Worm (Caenorhabditis elegans) whole organism, L1 larva: ENCODE measurements around the gene twk-12.

Source experiments
- C04F5.9 ChIP-seq: sonication (generic microtip); optimal IDR thresholded peaks from 2 replicates; lab custom pipeline; 2016; ENCODE audit warnings: missing genetic modification characterization, missing compliant biosample characterization
- C16A3.4 ChIP-seq: fragments of 150-350 bp; optimal IDR thresholded peaks from 2 replicates; lab custom pipeline; 2014; ENCODE audit warnings: missing biosample characterization, missing genetic modification characterization
- Y116A8C.19 ChIP-seq: sonication (generic microtip); optimal IDR thresholded peaks from 2 replicates; lab custom pipeline; 2016; ENCODE audit warnings: missing compliant biosample characterization, missing genetic modification characterization, borderline replicate concordance
- aha-1 ChIP-seq: fragments of 150-350 bp; optimal IDR thresholded peaks from 2 replicates; lab custom pipeline; 2014; ENCODE audit warnings: missing biosample characterization, missing genetic modification characterization
- alr-1 ChIP-seq: fragments of 200-800 bp; sonication (Bioruptor generic); optimal IDR thresholded peaks from 2 replicates; lab custom pipeline; 2018; ENCODE audit warnings: borderline replicate concordance, mild to moderate bottlenecking, missing genetic modification characterization, missing compliant biosample characterization
- aly-2 ChIP-seq: fragments of 150-350 bp; optimal IDR thresholded peaks from 2 replicates; lab custom pipeline; 2014; ENCODE audit warnings: missing biosample characterization, missing genetic modification characterization
- ama-1 ChIP-seq: fragments of 150-350 bp; optimal IDR thresholded peaks from 2 replicates; lab custom pipeline; 2014
- ceh-8 ChIP-seq: fragments of 200-800 bp; sonication (Bioruptor generic); optimal IDR thresholded peaks from 2 replicates; lab custom pipeline; 2018; ENCODE audit warnings: mild to moderate bottlenecking, missing genetic modification characterization, moderate library complexity, missing compliant biosample characterization
- ceh-82 ChIP-seq, 3 experiments: fragments of 150-350 bp in 1 of 3; sonication (generic microtip) in 2 of 3; optimal IDR thresholded peaks; 2 replicates each; lab custom pipeline; 2014 to 2017; ENCODE audit warnings: missing biosample characterization in 3 of 3, missing genetic modification characterization in 3 of 3
- ceh-90 ChIP-seq: sonication (generic microtip); optimal IDR thresholded peaks from 2 replicates; lab custom pipeline; 2016; ENCODE audit warnings: missing genetic modification characterization, missing compliant biosample characterization
- dsc-1 ChIP-seq: sonication (generic microtip); optimal IDR thresholded peaks from 2 replicates; lab custom pipeline; 2016; ENCODE audit warnings: mild to moderate bottlenecking, missing genetic modification characterization, missing compliant biosample characterization
- efl-1 ChIP-seq, 4 experiments: fragments of 150-350 bp; optimal IDR thresholded peaks in 3 of 4; peaks in 1 of 4; 1 replicate in 1 of 4; 2 replicates in 3 of 4; lab custom pipeline; 2014; ENCODE audit warnings: missing biosample characterization in 2 of 4, missing genetic modification characterization in 2 of 4, missing genetic modification reagents in 2 of 4
- egl-13 ChIP-seq: sonication (generic microtip); optimal IDR thresholded peaks from 2 replicates; lab custom pipeline; 2016; ENCODE audit warnings: missing genotype, missing genetic modification reagents, missing genetic modification characterization, missing compliant biosample characterization
- egl-27 ChIP-seq, 2 experiments: fragments of 150-350 bp in 1 of 2; sonication (generic microtip); optimal IDR thresholded peaks; 3 replicates each; lab custom pipeline; 2017 to 2018; ENCODE audit warnings: missing biosample characterization in 2 of 2, missing genetic modification characterization in 2 of 2, missing genetic modification reagents in 2 of 2
- fkh-8 ChIP-seq: sonication (generic microtip); optimal IDR thresholded peaks from 2 replicates; lab custom pipeline; 2016; ENCODE audit warnings: mild to moderate bottlenecking, missing genetic modification characterization, missing compliant biosample characterization
- grh-1 ChIP-seq: fragments of 200-800 bp; sonication (Bioruptor generic); IDR thresholded peaks from 2 replicates; pipeline ENCODE4 v1.3.6; 2022; ENCODE audit warnings: missing genetic modification reagents, missing genetic modification characterization, missing compliant biosample characterization
- lin-14 ChIP-seq: fragments of 200-800 bp; sonication (Bioruptor generic); optimal IDR thresholded peaks from 2 replicates; lab custom pipeline; 2018; ENCODE audit warnings: mild to moderate bottlenecking, missing genetic modification characterization, moderate library complexity, missing compliant biosample characterization
- lin-15B ChIP-seq: fragments of 150-350 bp; sonication (generic microtip); optimal IDR thresholded peaks from 3 replicates; lab custom pipeline; 2014; ENCODE audit warnings: missing biosample characterization, missing genetic modification characterization
- lin-35 ChIP-seq, 2 experiments: fragments of 150-350 bp; optimal IDR thresholded peaks; 2 replicates each; lab custom pipeline; 2014; ENCODE audit warnings: missing biosample characterization in 2 of 2, missing genetic modification characterization in 2 of 2, missing genetic modification reagents in 2 of 2
- lin-39 ChIP-seq: fragments of 150-350 bp; optimal IDR thresholded peaks from 2 replicates; lab custom pipeline; 2014; ENCODE audit warnings: missing biosample characterization, missing genetic modification reagents, missing genetic modification characterization
- lsy-2 ChIP-seq, 2 experiments: fragments of 150-350 bp; optimal IDR thresholded peaks; 2 replicates each; lab custom pipeline; 2014; ENCODE audit warnings: missing biosample characterization in 2 of 2, missing genetic modification characterization in 2 of 2
- mab-9 ChIP-seq: fragments of 200-800 bp; sonication (Bioruptor generic); IDR thresholded peaks from 2 replicates; pipeline ENCODE4 v1.3.6; 2022; ENCODE audit warnings: missing genetic modification reagents, missing genetic modification characterization, missing compliant biosample characterization
- mdl-1 ChIP-seq, 2 experiments: fragments of 150-350 bp; optimal IDR thresholded peaks; 2 replicates each; lab custom pipeline; 2014 to 2017; ENCODE audit warnings: missing biosample characterization in 2 of 2, missing genetic modification characterization in 2 of 2, inconsistent platforms in 1 of 2
- mep-1 ChIP-seq: fragments of 150-350 bp; optimal IDR thresholded peaks from 2 replicates; lab custom pipeline; 2014; ENCODE audit warnings: missing biosample characterization, missing genetic modification characterization
- nhr-11 ChIP-seq: fragments of 150-350 bp; optimal IDR thresholded peaks from 2 replicates; lab custom pipeline; 2014; ENCODE audit warnings: missing biosample characterization, missing genetic modification characterization
- nhr-12 ChIP-seq: sonication (generic microtip); optimal IDR thresholded peaks from 2 replicates; lab custom pipeline; 2017; ENCODE audit warnings: missing biosample characterization, missing genetic modification characterization
- nhr-19 ChIP-seq: fragments of 200-800 bp; sonication (Bioruptor generic); conservative IDR thresholded peaks from 2 replicates; pipeline ENCODE4 v1.3.6; 2022; ENCODE audit warnings: missing genetic modification characterization, missing compliant biosample characterization
- nhr-237 ChIP-seq: fragments of 150-350 bp; optimal IDR thresholded peaks from 2 replicates; lab custom pipeline; 2014; ENCODE audit warnings: missing biosample characterization, missing genetic modification characterization
- nhr-47 ChIP-seq: sonication (generic microtip); optimal IDR thresholded peaks from 2 replicates; lab custom pipeline; 2016; ENCODE audit warnings: mild to moderate bottlenecking, missing genetic modification characterization, moderate library complexity, missing compliant biosample characterization
- nhr-71 ChIP-seq: sonication (generic microtip); optimal IDR thresholded peaks from 2 replicates; lab custom pipeline; 2016; ENCODE audit warnings: mild to moderate bottlenecking, missing genetic modification characterization, moderate library complexity, missing compliant biosample characterization
- nhr-76 ChIP-seq: sonication (generic microtip); optimal IDR thresholded peaks from 2 replicates; lab custom pipeline; 2017; ENCODE audit warnings: missing biosample characterization, missing genetic modification characterization
- nhr-85 ChIP-seq: sonication (generic microtip); peaks from one replicate; lab custom pipeline; 2016; ENCODE audit warnings: missing genetic modification characterization, inconsistent platforms, missing compliant biosample characterization
- rnt-1 ChIP-seq: sonication (generic microtip); optimal IDR thresholded peaks from 2 replicates; lab custom pipeline; 2016; ENCODE audit warnings: mild to moderate bottlenecking, missing genetic modification characterization, moderate library complexity, missing compliant biosample characterization
- skn-1 ChIP-seq: fragments of 150-350 bp; optimal IDR thresholded peaks from 2 replicates; lab custom pipeline; 2014; ENCODE audit warnings: missing biosample characterization, missing genetic modification characterization
- snu-23 ChIP-seq: sonication (generic microtip); optimal IDR thresholded peaks from 2 replicates; lab custom pipeline; 2016; ENCODE audit warnings: missing genetic modification characterization, missing compliant biosample characterization
- sup-37 ChIP-seq: fragments of 200-800 bp; sonication (Bioruptor generic); optimal IDR thresholded peaks from 2 replicates; lab custom pipeline; 2018; ENCODE audit warnings: mild to moderate bottlenecking, missing genetic modification characterization, missing compliant biosample characterization
- unc-130 ChIP-seq: fragments of 150-350 bp; optimal IDR thresholded peaks from 2 replicates; lab custom pipeline; 2017; ENCODE audit warnings: missing biosample characterization, missing genetic modification characterization, inconsistent platforms
- unc-30 ChIP-seq: sonication (generic microtip); optimal IDR thresholded peaks from 2 replicates; lab custom pipeline; 2017; ENCODE audit warnings: missing biosample characterization, missing genetic modification characterization
- xbp-1 ChIP-seq: sonication (generic microtip); optimal IDR thresholded peaks from 2 replicates; lab custom pipeline; 2016; ENCODE audit warnings: missing genetic modification characterization, missing compliant biosample characterization
- zag-1 ChIP-seq: fragments of 150-350 bp; optimal IDR thresholded peaks from 2 replicates; lab custom pipeline; 2014; ENCODE audit warnings: missing biosample characterization, missing genetic modification characterization
- zip-4 ChIP-seq: fragments of 200-800 bp; sonication (Bioruptor generic); optimal IDR thresholded peaks from 2 replicates; lab custom pipeline; 2018; ENCODE audit warnings: mild to moderate bottlenecking, missing genetic modification characterization, moderate library complexity, missing compliant biosample characterization
- ztf-11 ChIP-seq, 2 experiments: sonication (generic microtip); optimal IDR thresholded peaks; 2 replicates each; lab custom pipeline; 2016 to 2017; ENCODE audit warnings: missing genetic modification characterization in 2 of 2, missing biosample characterization in 1 of 2, missing compliant biosample characterization in 1 of 2

The twk-12 gene

ce11 chrV:10719019-10719832 is 51.8 kb downstream of the twk-12 start:
- TF ChIP-seq ceh-8 (no peak), nhr-12 (no peak), mab-9 (no peak), aha-1 (tag; lab: Kevin White, UChicago) (no peak), ceh-90 (tag; lab: Kevin White, UChicago) (no peak), egl-13 (peak; percentile 31), alr-1 (tag; lab: Kevin White, UChicago) (no peak), mdl-1 (tag; optimal IDR thresholded peaks at IDR 0.05; lab: Kevin White, UChicago) (peak in 1 of 2 experiments; percentile 24), nhr-85 (tag; lab: Kevin White, UChicago) (no peak), nhr-71 (tag; lab: Kevin White, UChicago) (peak; percentile 65), lsy-2 (tag; optimal IDR thresholded peaks at IDR 0.05; lab: Kevin White, UChicago) (peak in 1 of 2 experiments; percentile 44), dsc-1 (tag; lab: Kevin White, UChicago) (peak; percentile 24), zag-1 (tag; lab: Kevin White, UChicago) (no peak), lin-39 (peak; percentile 54), snu-23 (peak; percentile 21), xbp-1 (tag; lab: Kevin White, UChicago) (peak; percentile 14), rnt-1 (tag; lab: Kevin White, UChicago) (peak; percentile 82), C16A3.4 (tag; lab: Kevin White, UChicago) (peak; percentile 31), fkh-8 (tag; lab: Kevin White, UChicago) (peak; percentile 8), ztf-11 (tag; optimal IDR thresholded peaks at IDR 0.05; lab: Kevin White, UChicago) (no peak), nhr-47 (peak; percentile 25), efl-1 (optimal IDR thresholded peaks at IDR 0.05; lab: Kevin White, UChicago) (no peak), efl-1 (GFP tag; optimal IDR thresholded peaks at IDR 0.05 in 1 of 2; lab: Kevin White, UChicago) (peak in 1 of 2 experiments; percentile 59), mep-1 (no peak), egl-27 (tag; optimal IDR thresholded peaks at IDR 0.05; lab: Kevin White, UChicago) (no peak), lin-15B (tag; lab: Kevin White, UChicago) (no peak), ama-1 (lab: Kevin White, UChicago) (peak; percentile 16), lin-35 (GFP tag; optimal IDR thresholded peaks at IDR 0.05; lab: Kevin White, UChicago) (peak in 1 of 2 experiments; percentile 10), nhr-11 (tag; lab: Kevin White, UChicago) (no peak), unc-30 (tag; lab: Kevin White, UChicago) (no peak), nhr-19 (peak; percentile 52), nhr-237 (tag; lab: Kevin White, UChicago) (no peak), unc-130 (peak; percentile 40), sup-37 (GFP tag; lab: Kevin White, UChicago) (peak; percentile 12), ceh-82 (tag; optimal IDR thresholded peaks at IDR 0.05; lab: Kevin White, UChicago) (no peak), grh-1 (GFP tag; lab: Robert Waterston, UW) (no peak), lin-14 (GFP tag; lab: Kevin White, UChicago) (peak; percentile 64), C04F5.9 (tag; lab: Kevin White, UChicago) (no peak), aly-2 (tag; lab: Kevin White, UChicago) (no peak), zip-4 (no peak), skn-1 (tag; lab: Kevin White, UChicago) (peak; percentile 6), Y116A8C.19 (tag; lab: Kevin White, UChicago) (no peak), nhr-76 (tag; lab: Kevin White, UChicago) (no peak)
